Worm (Caenorhabditis elegans): ENCODE data around the gene T09F3.7.

The T09F3.7 gene

DNA sequence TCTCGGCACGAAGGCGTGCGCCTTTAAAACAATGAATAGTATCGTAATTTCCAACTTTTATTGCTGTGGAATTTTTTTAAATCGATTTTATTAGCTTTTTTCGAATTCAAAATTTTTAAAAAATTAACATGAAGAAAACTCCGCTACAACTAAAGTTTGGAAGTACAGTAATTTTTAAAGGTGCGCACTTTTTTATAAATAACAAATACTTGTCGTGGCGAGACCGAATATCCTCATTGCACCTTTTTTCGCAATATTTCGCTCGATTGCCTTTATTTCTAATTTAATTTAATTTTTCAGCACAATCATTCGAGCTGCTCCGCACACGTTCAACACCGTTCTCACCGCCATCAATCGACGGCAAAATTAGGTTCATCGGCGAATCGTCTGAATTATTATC, at the start of gene T09F3.7, which contains the start of gene T09F3.2:
Gene T09F3.7 (plus strand): TSS at position 315 of the 400 bp plus-strand sequence.
Gene T09F3.2 (plus strand): TSS at position 301 of the 400 bp plus-strand sequence.
- no peak for TF ChIP-seq Y55F3AM.14 (GFP tag; optimal IDR thresholded peaks at IDR 0.05)
- TF ChIP-seq nhr-21 (tag; optimal IDR thresholded peaks at IDR 0.05): no peak
- TF ChIP-seq nhr-10 (tag; optimal IDR thresholded peaks at IDR 0.05): no peak
- TF ChIP-seq ztf-1 (GFP tag; conservative IDR thresholded peaks at IDR 0.05): no peak
- TF ChIP-seq nhr-23 (tag; optimal IDR thresholded peaks at IDR 0.05): no peak
- no peak for TF ChIP-seq nhr-129 (tag; optimal IDR thresholded peaks at IDR 0.05)
- no peak for TF ChIP-seq elt-1 (tag; optimal IDR thresholded peaks at IDR 0.05)
- no peak for TF ChIP-seq F13H6.1 (tag; optimal IDR thresholded peaks at IDR 0.05)
- TF ChIP-seq nhr-12 (tag; optimal IDR thresholded peaks at IDR 0.05): no peak
- TF ChIP-seq mab-5 (tag; optimal IDR thresholded peaks at IDR 0.05): no peak
- no peak for TF ChIP-seq alr-1 (tag; optimal IDR thresholded peaks at IDR 0.05)
- no peak for TF ChIP-seq ama-1 (optimal IDR thresholded peaks at IDR 0.05)
- TF ChIP-seq nhr-6 (tag; optimal IDR thresholded peaks at IDR 0.05): no peak
- TF ChIP-seq gmeb-1 (tag; optimal IDR thresholded peaks at IDR 0.05): no peak
- no peak for TF ChIP-seq ztf-11 (tag; optimal IDR thresholded peaks at IDR 0.05)
- no peak for TF ChIP-seq ZK546.5 (tag; optimal IDR thresholded peaks at IDR 0.05)
- TF ChIP-seq C34F6.9 (tag; optimal IDR thresholded peaks at IDR 0.05): no peak
- no peak for TF ChIP-seq blmp-1 (tag; optimal IDR thresholded peaks at IDR 0.05; ENCODE audit: insufficient read depth)

DNA sequence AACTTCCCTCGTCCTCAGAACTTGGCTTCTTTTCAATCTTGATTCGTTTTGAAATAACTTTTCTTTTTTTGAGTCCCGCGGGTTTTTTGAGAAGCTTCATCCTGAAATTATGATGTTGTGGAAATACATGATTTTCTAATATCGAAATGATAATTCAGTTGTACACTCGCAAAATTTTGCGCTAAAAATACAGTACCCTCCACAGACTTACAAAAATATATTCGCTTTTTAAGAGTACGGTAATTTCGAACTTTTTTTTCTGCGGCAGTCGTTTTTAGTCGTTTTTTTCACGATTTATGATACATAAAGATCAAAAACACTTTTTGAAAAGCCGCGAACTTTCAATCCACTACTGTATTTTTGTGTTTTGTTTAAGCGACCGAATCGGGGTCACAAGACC, 46.0 kb upstream of the T09F3.7 start, which contains the start of gene pro-2:
Gene pro-2 (minus strand): TSS at position 101 of the 400 bp plus-strand sequence.
- TF ChIP-seq ama-1 (optimal IDR thresholded peaks at IDR 0.05) (no peak), F13H6.1 (tag; optimal IDR thresholded peaks at IDR 0.05) (no peak), C34F6.9 (tag; optimal IDR thresholded peaks at IDR 0.05) (no peak), nhr-12 (tag; optimal IDR thresholded peaks at IDR 0.05) (no peak), ztf-4 (tag; optimal IDR thresholded peaks at IDR 0.05) (no peak), mbf-1 (tag; optimal IDR thresholded peaks at IDR 0.05) (no peak), nhr-129 (tag; optimal IDR thresholded peaks at IDR 0.05) (no peak), fos-1 (tag; optimal IDR thresholded peaks at IDR 0.05) (no peak), nhr-21 (tag; optimal IDR thresholded peaks at IDR 0.05) (no peak), ztf-11 (tag; optimal IDR thresholded peaks at IDR 0.05) (no peak), elt-1 (tag; optimal IDR thresholded peaks at IDR 0.05) (no peak), ceh-16 (tag; optimal IDR thresholded peaks at IDR 0.05) (no peak), gmeb-1 (tag; optimal IDR thresholded peaks at IDR 0.05) (no peak), blmp-1 (tag; optimal IDR thresholded peaks at IDR 0.05; ENCODE audit: insufficient read depth) (no peak), nhr-11 (tag; optimal IDR thresholded peaks at IDR 0.05) (no peak), nhr-25 (tag; optimal IDR thresholded peaks at IDR 0.05) (no peak), unc-39 (tag; optimal IDR thresholded peaks at IDR 0.05) (no peak), sma-3 (GFP tag; optimal IDR thresholded peaks at IDR 0.05) (no peak), mab-5 (tag; optimal IDR thresholded peaks at IDR 0.05) (no peak), unc-62 (GFP tag; optimal IDR thresholded peaks at IDR 0.05) (no peak)

ce11 chrII:10346075-10346474, 44.9 kb upstream of the T09F3.7 start, which contains the start of gene C07E3.10:
TSS of gene C07E3.10 (plus strand) at chrII:10346375.
- TF ChIP-seq C34F6.9 (tag; optimal IDR thresholded peaks at IDR 0.05): no peak
- TF ChIP-seq skn-1 (tag; optimal IDR thresholded peaks at IDR 0.05): no peak
- no peak for TF ChIP-seq nhr-12 (tag; optimal IDR thresholded peaks at IDR 0.05)
- TF ChIP-seq nhr-25 (tag; optimal IDR thresholded peaks at IDR 0.05): no peak
- TF ChIP-seq aly-2 (tag; optimal IDR thresholded peaks at IDR 0.05): no peak
- no peak for TF ChIP-seq mab-5 (tag; optimal IDR thresholded peaks at IDR 0.05)
- TF ChIP-seq ztf-11 (tag; optimal IDR thresholded peaks at IDR 0.05): no peak
- TF ChIP-seq ceh-82 (tag; optimal IDR thresholded peaks at IDR 0.05): no peak
- no peak for TF ChIP-seq ztf-1 (GFP tag; conservative IDR thresholded peaks at IDR 0.05)
- no peak for TF ChIP-seq sem-4 (tag; optimal IDR thresholded peaks at IDR 0.05)
- TF ChIP-seq nhr-10 (tag; optimal IDR thresholded peaks at IDR 0.05): no peak
- no peak for TF ChIP-seq nhr-237 (tag; optimal IDR thresholded peaks at IDR 0.05)

- TF ChIP-seq skn-1 (tag; optimal IDR thresholded peaks at IDR 0.05): no peak
- no peak for TF ChIP-seq gmeb-1 (tag; optimal IDR thresholded peaks at IDR 0.05)
- TF ChIP-seq mab-5 (tag; optimal IDR thresholded peaks at IDR 0.05): peak; percentile 24
These were observed 41.1 kb upstream of the T09F3.7 start, which contains the start of gene stip-1 for ce11 chrII:10349915-10350314. TSS of gene stip-1 (minus strand) at chrII:10350012.

DNA sequence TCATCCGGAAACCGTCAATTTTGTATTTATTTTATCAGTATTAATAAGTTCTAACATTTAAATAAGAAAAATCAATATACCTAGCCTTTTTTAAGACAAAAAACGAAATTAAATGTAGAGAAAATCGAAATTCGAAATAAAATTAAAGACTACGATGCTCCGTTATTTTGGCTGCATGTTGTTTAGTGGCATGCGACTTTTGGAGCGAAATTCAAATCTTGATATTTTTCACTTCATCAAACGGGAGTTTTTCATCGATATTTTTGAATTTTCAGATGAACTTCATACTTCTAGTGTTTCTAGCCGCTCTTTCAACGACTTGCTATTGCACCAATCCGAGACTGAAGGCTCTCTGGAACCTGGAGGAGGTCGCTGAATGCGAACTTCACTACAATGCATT, 40.5 kb upstream of the T09F3.7 start, which contains the start of gene C07E3.9:
Gene C07E3.9 (plus strand): TSS at position 270 of the 400 bp plus-strand sequence.
- no peak for TF ChIP-seq mab-5 (tag; optimal IDR thresholded peaks at IDR 0.05)
- no peak for TF ChIP-seq aly-2 (tag; optimal IDR thresholded peaks at IDR 0.05)
- TF ChIP-seq nhr-129 (tag; optimal IDR thresholded peaks at IDR 0.05): peak; percentile 50
- no peak for TF ChIP-seq nhr-10 (tag; optimal IDR thresholded peaks at IDR 0.05)
- TF ChIP-seq alr-1 (tag; optimal IDR thresholded peaks at IDR 0.05): no peak
- TF ChIP-seq R02D3.7 (tag; optimal IDR thresholded peaks at IDR 0.05): peak; percentile 8
- peak; percentile 56 for TF ChIP-seq C34F6.9 (tag; optimal IDR thresholded peaks at IDR 0.05)
- TF ChIP-seq skn-1 (tag; optimal IDR thresholded peaks at IDR 0.05): peak; percentile 9
- peak; percentile 91 for TF ChIP-seq gmeb-1 (tag; optimal IDR thresholded peaks at IDR 0.05)
- TF ChIP-seq lsy-2 (tag; optimal IDR thresholded peaks at IDR 0.05): peak; percentile 4 to 72
- peak; percentile 74 for TF ChIP-seq unc-55 (GFP tag; optimal IDR thresholded peaks at IDR 0.05)
